Fruit fly (Drosophila melanogaster) whole organism: ENCODE results near the gene CG34164.

Experiments
- CG8478 ChIP-seq: fragments of >200 bp; optimal IDR thresholded peaks from 2 replicates; lab custom pipeline; 2018; ENCODE audit warnings: inconsistent platforms
- usp ChIP-seq: fragments of >200 bp; optimal IDR thresholded peaks from 2 replicates; lab custom pipeline; 2017; ENCODE audit warnings: missing biosample characterization, missing genetic modification characterization, mixed read lengths

DNA sequence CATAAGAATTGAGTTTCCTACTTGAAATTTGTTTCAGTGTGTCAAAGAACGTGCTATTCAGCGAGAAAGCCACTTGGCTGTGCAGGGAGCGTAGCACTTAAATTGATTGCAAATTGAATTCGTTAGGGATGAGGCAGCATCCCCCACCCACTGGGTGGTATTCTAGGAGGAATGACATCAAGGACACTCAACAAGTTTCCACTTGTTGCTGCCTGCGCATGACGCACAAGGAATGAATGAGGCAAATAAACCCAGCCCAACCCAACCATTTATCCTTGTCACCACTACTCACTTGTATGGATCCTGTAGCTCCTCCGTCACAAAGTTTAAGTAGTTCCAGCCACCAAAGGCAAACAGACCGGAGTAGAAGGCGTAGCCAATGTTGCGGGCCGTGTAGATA lies 2.8 kb upstream of the CG34164 start:
- TF ChIP-seq CG8478 (lab: Kevin White, UChicago) (no peak), usp (GFP tag; lab: Kevin White, UChicago) (no peak)
